Worm (Caenorhabditis elegans) whole organism, young adult: Measurements from ENCODE around the gene F32A11.1.

Source experiments
- C17E4.6 ChIP-seq: fragments of 200-800 bp; sonication (Bioruptor generic); IDR thresholded peaks from 2 replicates; pipeline ENCODE4 v1.3.6; 2022; ENCODE audit warnings: missing genetic modification reagents, missing genetic modification characterization, missing compliant biosample characterization
- F49E8.2 ChIP-seq: sonication (generic microtip); optimal IDR thresholded peaks from 3 replicates; lab custom pipeline; 2017; ENCODE audit warnings: missing genetic modification characterization, mild to moderate bottlenecking, missing compliant biosample characterization, antibody characterized with exemption, moderate library complexity; ENCODE audit not compliant: insufficient read depth
- pha-4 ChIP-seq: fragments of 150-350 bp; sonication (generic microtip); optimal IDR thresholded peaks from 2 replicates; lab custom pipeline; 2014; ENCODE audit warnings: missing biosample characterization, missing genetic modification reagents, missing genetic modification characterization
- sea-2 ChIP-seq: fragments of 200-800 bp; sonication (Bioruptor generic); IDR thresholded peaks from 2 replicates; pipeline ENCODE4 v1.3.6; 2022; ENCODE audit warnings: missing genetic modification characterization, missing compliant biosample characterization
- snpc-4 ChIP-seq, 5 experiments: fragments of 150-350 bp in 1 of 5; sonication (generic microtip) in 4 of 5; optimal IDR thresholded peaks; 2 replicates each; lab custom pipeline; 2014 to 2018; ENCODE audit warnings: missing genetic modification characterization in 5 of 5, missing biosample characterization in 3 of 5, antibody characterized with exemption in 2 of 5, mild to moderate bottlenecking in 2 of 5, missing compliant biosample characterization in 2 of 5, missing genotype in 2 of 5, moderate library complexity in 2 of 5, missing genetic modification reagents in 1 of 5
- unc-62 ChIP-seq: fragments of 150-350 bp; optimal IDR thresholded peaks from 2 replicates; lab custom pipeline; 2014; ENCODE audit warnings: missing biosample characterization, missing genetic modification reagents, missing genetic modification characterization
- ztf-28 ChIP-seq: fragments of 200-800 bp; sonication (Bioruptor generic); IDR thresholded peaks from 2 replicates; pipeline ENCODE4 v1.3.6; 2022; ENCODE audit warnings: missing genetic modification reagents, missing genetic modification characterization, missing compliant biosample characterization

DNA sequence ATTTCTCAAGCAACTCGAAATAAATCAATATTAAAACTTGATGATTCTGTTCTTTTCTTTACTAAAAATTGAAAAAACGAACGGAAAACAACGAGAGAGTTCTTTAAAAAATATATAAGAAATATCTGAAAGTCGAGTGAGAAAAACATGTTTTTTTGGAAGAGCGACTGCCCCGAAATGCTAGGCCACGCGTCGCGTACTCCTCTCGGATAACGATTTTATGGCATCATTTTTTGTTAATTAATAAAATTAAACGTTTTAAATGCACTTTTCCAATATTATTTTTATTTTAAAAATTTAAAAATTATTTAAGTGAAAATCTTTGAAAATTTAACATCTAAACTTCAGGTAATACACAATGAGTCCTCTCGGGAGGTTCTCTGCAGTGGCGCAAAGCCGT lies 40.0 kb upstream of the F32A11.1 start, which contains the start of gene gfm-1:
- TF ChIP-seq snpc-4 (GFP tag; optimal IDR thresholded peaks at IDR 0.05; lab: Kevin White, UChicago) = no peak
- peak in 2 of 4 experiments; percentile 33 to 56 for TF ChIP-seq snpc-4 (tag; optimal IDR thresholded peaks at IDR 0.05; lab: Kevin White, UChicago)
- TF ChIP-seq F49E8.2 (tag; lab: Kevin White, UChicago) = no peak
- no peak for TF ChIP-seq pha-4
- TF ChIP-seq unc-62 = no peak
- TF ChIP-seq sea-2 (GFP tag; lab: Robert Waterston, UW) = no peak
- TF ChIP-seq ztf-28 (GFP tag; lab: Robert Waterston, UW) = no peak
- no peak for TF ChIP-seq C17E4.6 (GFP tag; lab: Robert Waterston, UW)
